Worm (Caenorhabditis elegans) whole organism, L1 larva: ENCODE data around the gene Y65A5A.24.

ENCODE experiments used
- dpl-1 ChIP-seq, 3 experiments: fragments of 150-350 bp in 2 of 3; sonication (generic microtip) in 1 of 3; optimal IDR thresholded peaks; 2 replicates each; lab custom pipeline; 2014 to 2017; ENCODE audit warnings: missing biosample characterization in 3 of 3, missing genetic modification characterization in 3 of 3, missing genetic modification reagents in 3 of 3
- elt-2 ChIP-seq: sonication (generic microtip); optimal IDR thresholded peaks from 2 replicates; lab custom pipeline; 2016; ENCODE audit warnings: missing genetic modification characterization, mild to moderate bottlenecking, inconsistent platforms, missing compliant biosample characterization, missing genetic modification reagents
- elt-3 ChIP-seq, 6 experiments: fragments of 150-350 bp in 1 of 6; sonication (generic microtip); optimal IDR thresholded peaks; 2 replicates each; lab custom pipeline; 2017 to 2018; ENCODE audit warnings: missing biosample characterization in 6 of 6, missing genetic modification characterization in 6 of 6, inconsistent platforms in 1 of 6
- grh-1 ChIP-seq: fragments of 200-800 bp; sonication (Bioruptor generic); IDR thresholded peaks from 2 replicates; pipeline ENCODE4 v1.3.6; 2022; ENCODE audit warnings: missing genetic modification reagents, missing genetic modification characterization, missing compliant biosample characterization
- nhr-12 ChIP-seq: sonication (generic microtip); optimal IDR thresholded peaks from 2 replicates; lab custom pipeline; 2017; ENCODE audit warnings: missing biosample characterization, missing genetic modification characterization
- nhr-237 ChIP-seq: fragments of 150-350 bp; optimal IDR thresholded peaks from 2 replicates; lab custom pipeline; 2014; ENCODE audit warnings: missing biosample characterization, missing genetic modification characterization
- nhr-76 ChIP-seq: sonication (generic microtip); optimal IDR thresholded peaks from 2 replicates; lab custom pipeline; 2017; ENCODE audit warnings: missing biosample characterization, missing genetic modification characterization
- nhr-77 ChIP-seq: fragments of 150-350 bp; optimal IDR thresholded peaks from 2 replicates; lab custom pipeline; 2014; ENCODE audit warnings: missing biosample characterization, missing genetic modification characterization
- unc-62 ChIP-seq: fragments of 150-350 bp; optimal IDR thresholded peaks from 2 replicates; lab custom pipeline; 2014; ENCODE audit warnings: missing biosample characterization, missing genetic modification reagents, missing genetic modification characterization
- ztf-4 ChIP-seq: fragments of 150-350 bp; optimal IDR thresholded peaks from 2 replicates; lab custom pipeline; 2014; ENCODE audit warnings: missing biosample characterization, missing genetic modification characterization

DNA sequence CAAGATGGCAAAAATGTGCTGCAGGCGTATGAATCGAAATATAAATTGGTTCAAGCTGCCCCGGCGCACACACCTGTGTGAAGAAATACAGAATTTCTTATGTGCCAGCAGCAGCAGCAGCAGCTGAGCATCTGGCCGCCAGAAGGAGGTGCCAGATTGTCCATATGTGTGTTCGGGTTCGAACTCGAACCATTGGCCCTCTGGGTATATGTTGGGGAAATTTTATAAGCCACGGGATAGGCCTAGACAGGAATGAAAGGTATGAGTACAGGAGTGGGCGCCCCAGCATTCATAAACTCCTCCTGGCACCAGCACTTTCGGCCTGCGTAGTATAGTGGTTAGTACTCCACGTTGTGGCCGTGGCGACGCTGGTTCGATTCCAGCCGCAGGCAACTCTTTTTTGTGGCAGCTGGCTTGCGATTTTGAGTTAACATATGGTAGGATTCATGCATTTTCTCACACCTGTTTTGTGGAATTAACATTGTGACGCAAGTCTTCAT, 5.6 kb upstream of the Y65A5A.24 start:
- TF ChIP-seq nhr-77, result peak; percentile 44
- TF ChIP-seq elt-3 (tag; optimal IDR thresholded peaks at IDR 0.05; lab: Kevin White, UChicago), result no peak
- TF ChIP-seq elt-2, result peak; percentile 9
- no peak for TF ChIP-seq nhr-76 (tag; lab: Kevin White, UChicago)
- TF ChIP-seq grh-1 (GFP tag; lab: Robert Waterston, UW), result no peak
- TF ChIP-seq dpl-1 (GFP tag; optimal IDR thresholded peaks at IDR 0.05; lab: Kevin White, UChicago), result peak in 1 of 3 experiments; percentile 33
- no peak for TF ChIP-seq nhr-237 (tag; lab: Kevin White, UChicago)
- TF ChIP-seq unc-62 (GFP tag; lab: Kevin White, UChicago), result no peak
- no peak for TF ChIP-seq ztf-4 (tag; lab: Kevin White, UChicago)
- TF ChIP-seq nhr-12, result no peak
